Fruit fly (Drosophila melanogaster): ENCODE data around the gene Yp2.

Gene Yp2

dm6 chrX:10043873-10044272 lies 8.6 kb downstream of the Yp2 start (continued):
- no peak for TF ChIP-seq CG13775 (GFP tag; optimal IDR thresholded peaks at IDR 0.05)
- TF ChIP-seq pnt (GFP tag; optimal IDR thresholded peaks at IDR 0.05), result no peak
- no peak for TF ChIP-seq ssp (GFP tag; IDR thresholded peaks at IDR 0.05)
- TF ChIP-seq Atf3 (GFP tag; optimal IDR thresholded peaks at IDR 0.05), result no peak
- TF ChIP-seq amos (GFP tag; IDR thresholded peaks at IDR 0.05; ENCODE audit: partially characterized antibody), result no peak
- no peak for TF ChIP-seq hbn (GFP tag; IDR thresholded peaks at IDR 0.05; ENCODE audit: partially characterized antibody)
- TF ChIP-seq CG12071 (GFP tag; optimal IDR thresholded peaks at IDR 0.05), result peak; percentile 44
- TF ChIP-seq CG4820 (GFP tag; optimal IDR thresholded peaks at IDR 0.05), result no peak
- TF ChIP-seq jing (GFP tag; optimal IDR thresholded peaks at IDR 0.05), result no peak
- peak; percentile 28 for TF ChIP-seq CG5180 (GFP tag; optimal IDR thresholded peaks at IDR 0.05)
- TF ChIP-seq CG14014 (GFP tag; IDR thresholded peaks at IDR 0.05), result peak; percentile 20; the same call in 1 of the 2 replicates
- TF ChIP-seq Ptx1 (GFP tag; IDR thresholded peaks at IDR 0.05), result no peak
- no peak for TF ChIP-seq Xbp1 (GFP tag; optimal IDR thresholded peaks at IDR 0.05)
- TF ChIP-seq CG12104 (GFP tag; optimal IDR thresholded peaks at IDR 0.05), result no peak
- TF ChIP-seq Side (GFP tag; optimal IDR thresholded peaks at IDR 0.05), result no peak
- TF ChIP-seq CG1792 (GFP tag; optimal IDR thresholded peaks at IDR 0.05), result no peak
- no peak for TF ChIP-seq CG32772 (GFP tag; IDR thresholded peaks at IDR 0.05)
- TF ChIP-seq cwo (GFP tag; optimal IDR thresholded peaks at IDR 0.05), result no peak
- TF ChIP-seq CG6765 (GFP tag; optimal IDR thresholded peaks at IDR 0.05), result peak; percentile 17
- no peak for TF ChIP-seq z (GFP tag; IDR thresholded peaks at IDR 0.05)
- TF ChIP-seq CG6654 (GFP tag; optimal IDR thresholded peaks at IDR 0.05), result no peak
- TF ChIP-seq rib (GFP tag; IDR thresholded peaks at IDR 0.05), result no peak
- peak; percentile 13 for TF ChIP-seq HHEX (GFP tag; optimal IDR thresholded peaks at IDR 0.05)
- TF ChIP-seq scrt (GFP tag; optimal IDR thresholded peaks at IDR 0.05), result no peak
- no peak for TF ChIP-seq CG16813 (GFP tag; IDR thresholded peaks at IDR 0.05; ENCODE audit: partially characterized antibody)
- no peak for TF ChIP-seq tll (GFP tag; optimal IDR thresholded peaks at IDR 0.05)
- no peak for TF ChIP-seq CG5245 (GFP tag; optimal IDR thresholded peaks at IDR 0.05)
- TF ChIP-seq Jarid2 (GFP tag; optimal IDR thresholded peaks at IDR 0.05), result no peak
- TF ChIP-seq Mad (GFP tag; optimal IDR thresholded peaks at IDR 0.05), result no peak
- no peak for TF ChIP-seq CG11723 (GFP tag; optimal IDR thresholded peaks at IDR 0.05)
- TF ChIP-seq CG6854 (GFP tag; optimal IDR thresholded peaks at IDR 0.05), result no peak
- TF ChIP-seq lab (GFP tag; optimal IDR thresholded peaks at IDR 0.05), result peak; percentile 36
- TF ChIP-seq CkIIα-i1 (GFP tag; IDR thresholded peaks at IDR 0.05), result no peak
- TF ChIP-seq so (GFP tag; IDR thresholded peaks at IDR 0.05), result no peak
- no peak for TF ChIP-seq CG17385 (GFP tag; optimal IDR thresholded peaks at IDR 0.05)
- no peak for TF ChIP-seq nerfin-2 (GFP tag; IDR thresholded peaks at IDR 0.05; ENCODE audit: partially characterized antibody)
- TF ChIP-seq CG9727 (GFP tag; optimal IDR thresholded peaks at IDR 0.05), result no peak
- no peak for TF ChIP-seq MTF-1 (GFP tag; optimal IDR thresholded peaks at IDR 0.05; ENCODE audit: borderline replicate concordance)
- TF ChIP-seq bsh (GFP tag; optimal IDR thresholded peaks at IDR 0.05), result no peak
- TF ChIP-seq Fer3 (tag; optimal IDR thresholded peaks at IDR 0.05), result no peak
- TF ChIP-seq CG7556 (GFP tag; optimal IDR thresholded peaks at IDR 0.05), result no peak
- peak; percentile 56 for TF ChIP-seq wek (GFP tag; optimal IDR thresholded peaks at IDR 0.05)
- peak; percentile 43; the same call in 1 of the 3 replicates for TF ChIP-seq otp (GFP tag; IDR thresholded peaks at IDR 0.05)
- no peak for TF ChIP-seq CG13894 (tag; optimal IDR thresholded peaks at IDR 0.05)
- TF ChIP-seq ATbp (GFP tag; optimal IDR thresholded peaks at IDR 0.05), result peak; percentile 63
- 0 out of 3 replicates have a peak, but pooled peaks have one; percentile 12 for TF ChIP-seq ken (GFP tag; IDR thresholded peaks at IDR 0.05)
- TF ChIP-seq lov (optimal IDR thresholded peaks at IDR 0.05), result no peak
- no peak for TF ChIP-seq lov (GFP tag; IDR thresholded peaks at IDR 0.05)
- TF ChIP-seq CG1529 (GFP tag; optimal IDR thresholded peaks at IDR 0.05), result no peak
- no peak for TF ChIP-seq BEAF-32 (GFP tag; optimal IDR thresholded peaks at IDR 0.05)
